Worm (Caenorhabditis elegans) whole organism, L2 larva: ENCODE data around the gene clec-258.

Experiments
- C34F6.9 ChIP-seq: fragments of 150-350 bp; optimal IDR thresholded peaks from 2 replicates; lab custom pipeline; 2014; ENCODE audit warnings: missing biosample characterization, missing genetic modification characterization
- ZK546.5 ChIP-seq: sonication (generic microtip); optimal IDR thresholded peaks from 2 replicates; lab custom pipeline; 2017; ENCODE audit warnings: missing biosample characterization, missing genetic modification characterization
- ceh-82 ChIP-seq: fragments of 150-350 bp; optimal IDR thresholded peaks from 2 replicates; lab custom pipeline; 2014; ENCODE audit warnings: missing biosample characterization, missing genetic modification characterization
- nhr-11 ChIP-seq: fragments of 150-350 bp; optimal IDR thresholded peaks from 2 replicates; lab custom pipeline; 2014; ENCODE audit warnings: missing biosample characterization, missing genetic modification characterization
- nhr-12 ChIP-seq: fragments of 150-350 bp; optimal IDR thresholded peaks from 2 replicates; lab custom pipeline; 2014; ENCODE audit warnings: missing biosample characterization, missing genetic modification characterization
- snpc-4 ChIP-seq: fragments of 150-350 bp; optimal IDR thresholded peaks from 2 replicates; lab custom pipeline; 2014; ENCODE audit warnings: missing biosample characterization, missing genetic modification characterization
- unc-62 ChIP-seq: fragments of 150-350 bp; optimal IDR thresholded peaks from 2 replicates; lab custom pipeline; 2014; ENCODE audit warnings: missing biosample characterization, missing genetic modification reagents, missing genetic modification characterization

ce11 chrV:19836142-19836541 is 47.9 kb downstream of the clec-258 start, which contains the start of gene srw-38:
- no peak for TF ChIP-seq ceh-82 (tag; lab: Kevin White, UChicago)
- no peak for TF ChIP-seq snpc-4 (tag; lab: Kevin White, UChicago)
- TF ChIP-seq unc-62 (GFP tag; lab: Kevin White, UChicago), result no peak
- no peak for TF ChIP-seq ZK546.5 (tag; lab: Kevin White, UChicago)
- TF ChIP-seq nhr-12 (tag; lab: Kevin White, UChicago), result no peak
- no peak for TF ChIP-seq C34F6.9 (tag; lab: Kevin White, UChicago)
- no peak for TF ChIP-seq nhr-11 (tag; lab: Kevin White, UChicago)
